Worm (Caenorhabditis elegans): ENCODE results near the gene Y38H6C.23.

Gene Y38H6C.23

DNA sequence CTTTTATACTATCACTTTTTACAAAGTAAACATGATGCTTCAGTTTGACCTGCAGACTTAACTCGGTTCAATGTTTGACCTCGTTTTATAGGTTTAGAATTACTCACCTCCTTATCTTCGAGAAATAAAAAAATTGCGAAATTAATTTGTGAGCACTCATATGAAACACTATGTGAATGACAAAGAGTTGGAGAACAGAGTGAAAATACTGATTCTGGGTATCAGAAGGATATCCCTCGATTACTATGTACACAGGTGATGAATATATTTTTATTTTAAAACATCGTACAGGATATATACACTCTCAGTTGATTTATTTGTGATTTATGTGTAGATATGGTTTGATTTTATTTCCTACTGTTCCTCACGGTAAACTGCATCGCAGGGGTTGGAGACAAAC, at the start of gene Y38H6C.23:
Y38H6C.23 (minus strand) TSS at position 101 of the 400 bp plus-strand sequence.
- peak; percentile 2 for TF ChIP-seq nhr-80 (tag; optimal IDR thresholded peaks at IDR 0.05)
- no peak for TF ChIP-seq mxl-1 (tag; optimal IDR thresholded peaks at IDR 0.05)

DNA sequence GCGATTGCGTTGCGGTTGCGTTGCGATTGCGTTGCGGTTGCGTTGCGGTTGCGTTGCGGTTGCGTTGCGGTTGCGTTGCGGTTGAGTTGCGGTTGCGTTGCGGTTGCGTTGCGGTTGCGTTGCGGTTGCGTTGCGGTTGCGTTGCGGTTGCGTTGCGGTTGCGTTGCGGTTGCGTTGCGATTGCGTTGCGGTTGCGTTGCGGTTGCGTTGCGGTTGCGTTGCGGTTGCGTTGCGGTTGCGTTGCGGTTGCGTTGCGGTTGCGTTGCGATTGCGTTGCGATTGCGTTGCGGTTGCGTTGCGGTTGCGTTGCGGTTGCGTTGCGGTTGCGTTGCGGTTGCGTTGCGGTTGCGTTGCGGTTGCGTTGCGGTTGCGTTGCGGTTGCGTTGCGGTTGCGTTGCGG, 49.7 kb upstream of the Y38H6C.23 start:
- TF ChIP-seq zfh-2 (GFP tag; conservative IDR thresholded peaks at IDR 0.05), result peak; percentile 26; the same call in 1 of the 2 replicates

DNA sequence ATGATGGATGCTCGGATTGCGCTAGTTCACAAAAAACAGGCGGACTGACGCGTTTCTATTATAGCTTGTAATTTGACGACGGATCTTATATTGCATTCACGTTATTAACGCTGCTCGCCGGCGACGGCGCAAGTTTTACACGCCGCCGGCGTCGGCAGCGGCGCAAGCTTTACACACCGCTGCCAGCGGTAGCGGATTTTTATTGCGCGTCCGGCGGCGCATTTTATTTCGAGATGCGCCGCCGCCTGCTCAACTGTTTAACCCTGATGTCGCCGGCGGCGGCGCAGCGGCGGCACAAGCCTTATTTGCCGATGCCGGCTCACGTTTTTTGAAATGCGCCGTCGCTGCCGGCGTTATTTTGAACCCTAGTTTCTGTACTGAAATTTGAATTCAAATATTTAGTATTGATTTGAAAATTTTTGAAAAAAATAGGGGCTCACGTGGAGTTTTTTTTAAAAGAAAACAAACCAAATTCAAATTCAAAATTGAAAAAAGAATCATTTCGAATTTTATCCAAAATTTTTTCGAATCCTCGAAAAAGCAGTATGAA, 48.5 kb upstream of the Y38H6C.23 start, which contains the start of gene ttr-57:
ttr-57 (plus strand) TSS at position 500 of the 550 bp plus-strand sequence.
- TF ChIP-seq somi-1 (GFP tag; optimal IDR thresholded peaks at IDR 0.05), result no peak
- TF ChIP-seq let-526 (GFP tag; IDR thresholded peaks at IDR 0.05), result no peak
- no peak for TF ChIP-seq madf-3 (GFP tag; IDR thresholded peaks at IDR 0.05)
- TF ChIP-seq ZK185.1 (tag; optimal IDR thresholded peaks at IDR 0.05; ENCODE audit: poor library complexity, severe bottlenecking), result no peak
- no peak for TF ChIP-seq attf-3 (GFP tag; conservative IDR thresholded peaks at IDR 0.05)
- no peak for TF ChIP-seq lir-1 (GFP tag; conservative IDR thresholded peaks at IDR 0.05)
- TF ChIP-seq nhr-27 (tag; optimal IDR thresholded peaks at IDR 0.05), result no peak
- TF ChIP-seq F37B4.10 (GFP tag; IDR thresholded peaks at IDR 0.05), result no peak
- no peak for TF ChIP-seq attf-6 (GFP tag; IDR thresholded peaks at IDR 0.05)
- TF ChIP-seq ceh-91 (GFP tag; IDR thresholded peaks at IDR 0.05), result no peak
- TF ChIP-seq xnd-1 (tag; optimal IDR thresholded peaks at IDR 0.05), result no peak
- peak; percentile 57; the same call in 1 of the 2 replicates for TF ChIP-seq egrh-3 (GFP tag; IDR thresholded peaks at IDR 0.05)
- TF ChIP-seq nhr-120 (GFP tag; IDR thresholded peaks at IDR 0.05), result no peak
- peak; percentile 84 for TF ChIP-seq zfh-2 (GFP tag; conservative IDR thresholded peaks at IDR 0.05)
- TF ChIP-seq F22D6.2 (tag; optimal IDR thresholded peaks at IDR 0.05), result no peak
- no peak for TF ChIP-seq egl-18 (GFP tag; IDR thresholded peaks at IDR 0.05)

DNA sequence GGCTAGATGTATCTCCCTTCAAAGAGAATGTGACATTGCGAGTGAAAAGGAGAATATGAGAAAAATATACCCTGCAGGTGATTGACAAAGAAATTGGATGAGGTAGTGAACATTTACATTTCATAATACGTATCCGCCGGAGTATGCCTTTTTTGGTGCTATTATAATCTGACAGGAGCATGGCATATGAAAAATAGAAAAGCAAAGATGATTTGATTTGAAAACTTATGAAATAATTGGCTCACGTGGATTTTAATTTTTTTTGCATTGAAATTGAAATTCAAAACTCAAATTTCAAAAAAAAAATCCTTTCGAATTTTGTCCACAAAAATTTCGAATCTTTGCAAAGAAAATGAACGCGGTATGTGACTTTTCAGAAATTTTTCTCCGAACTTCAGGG, 46.9 kb upstream of the Y38H6C.23 start, which contains the start of gene ttr-11:
ttr-11 (plus strand) TSS at position 301 of the 400 bp plus-strand sequence.
- TF ChIP-seq madf-6 (GFP tag; IDR thresholded peaks at IDR 0.05) (no peak), lsy-27 (tag; optimal IDR thresholded peaks at IDR 0.05; ENCODE audit: borderline replicate concordance, insufficient read depth) (no peak), mel-28 (tag; optimal IDR thresholded peaks at IDR 0.05; ENCODE audit: borderline replicate concordance) (no peak), nfya-1 (tag; optimal IDR thresholded peaks at IDR 0.05; ENCODE audit: borderline replicate concordance, insufficient read depth) (no peak), Y95B8A.8 (GFP tag; IDR thresholded peaks at IDR 0.05) (no peak)

DNA sequence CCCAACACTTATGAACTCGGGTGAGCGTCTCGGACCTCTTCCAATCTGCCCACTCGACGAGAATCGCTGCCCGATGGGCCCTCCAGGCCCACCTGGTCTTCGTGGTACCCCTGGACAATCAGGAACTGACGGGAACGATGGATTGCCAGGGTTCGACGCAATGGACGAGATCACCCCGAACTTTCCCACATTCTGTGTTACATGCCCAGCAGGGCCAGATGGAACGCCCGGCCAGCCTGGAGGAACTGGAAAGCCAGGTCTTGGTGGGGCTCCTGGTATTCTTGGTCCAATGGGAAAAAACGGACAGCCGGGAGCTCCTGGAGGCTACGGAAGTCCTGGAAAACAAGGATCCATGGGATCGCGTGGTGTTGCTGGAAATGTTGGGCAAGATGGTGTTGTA, 44.5 kb upstream of the Y38H6C.23 start:
- 0 out of 2 replicates have a peak, but pooled peaks have one; percentile 75 for TF ChIP-seq lag-1 (GFP tag; IDR thresholded peaks at IDR 0.05)
- TF ChIP-seq F57A8.1 (GFP tag; optimal IDR thresholded peaks at IDR 0.05), result no peak
- no peak for TF ChIP-seq chd-7 (tag; optimal IDR thresholded peaks at IDR 0.05)
- TF ChIP-seq zfh-2 (GFP tag; conservative IDR thresholded peaks at IDR 0.05), result peak; percentile 55; the same call in 1 of the 2 replicates

DNA sequence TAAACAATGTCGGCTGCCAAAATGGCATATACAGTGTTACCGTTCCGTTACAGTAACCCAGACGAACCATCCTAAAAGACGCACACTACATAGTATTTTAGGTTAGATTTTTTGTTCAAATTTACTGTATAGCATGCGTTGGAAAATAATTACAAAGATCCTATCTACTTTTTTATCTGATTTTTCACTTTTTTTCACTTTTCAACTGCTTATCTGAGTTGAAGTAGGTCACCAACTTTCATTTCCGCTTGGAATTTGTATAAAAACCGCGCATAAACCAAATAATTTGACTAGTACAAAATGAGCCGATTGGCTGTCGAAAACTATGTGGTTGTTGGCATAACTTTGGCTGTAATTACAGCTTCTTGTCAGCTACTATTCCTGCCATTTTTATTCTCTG, 43.6 kb upstream of the Y38H6C.23 start, which contains the start of gene col-163:
col-163 (plus strand) TSS at position 301 of the 400 bp plus-strand sequence.
- TF ChIP-seq T07F8.4 (tag; optimal IDR thresholded peaks at IDR 0.05), result no peak
- no peak for TF ChIP-seq ztf-28 (GFP tag; IDR thresholded peaks at IDR 0.05)
- no peak for TF ChIP-seq F57C9.4 (tag; optimal IDR thresholded peaks at IDR 0.05)
- no peak for TF ChIP-seq lin-54 (GFP tag; optimal IDR thresholded peaks at IDR 0.05)
- no peak for TF ChIP-seq ztf-26 (tag; optimal IDR thresholded peaks at IDR 0.05)
- TF ChIP-seq ccch-3 (GFP tag; optimal IDR thresholded peaks at IDR 0.05), result no peak
- no peak for TF ChIP-seq attf-3 (GFP tag; conservative IDR thresholded peaks at IDR 0.05)
- no peak for TF ChIP-seq snpc-1.3 (tag; optimal IDR thresholded peaks at IDR 0.05; ENCODE audit: insufficient read depth)

Measured in whole organism, young adult.